Worm (Caenorhabditis elegans) whole organism, young adult: Measurements from ENCODE around the gene nol-6.

Experiments
- B0261.1 ChIP-seq: sonication (generic microtip); optimal IDR thresholded peaks from 2 replicates; lab custom pipeline; 2016; ENCODE audit warnings: mild to moderate bottlenecking, missing genetic modification characterization, moderate library complexity, missing compliant biosample characterization
- B0336.3 ChIP-seq: fragments of 200-800 bp; sonication (Bioruptor generic); IDR thresholded peaks from 2 replicates; pipeline ENCODE4 v1.3.6; 2022; ENCODE audit warnings: missing genetic modification characterization, missing compliant biosample characterization
- C17E4.6 ChIP-seq: fragments of 200-800 bp; sonication (Bioruptor generic); IDR thresholded peaks from 2 replicates; pipeline ENCODE4 v1.3.6; 2022; ENCODE audit warnings: missing genetic modification reagents, missing genetic modification characterization, missing compliant biosample characterization
- D2030.7 ChIP-seq: fragments of 200-800 bp; sonication (Bioruptor generic); IDR thresholded peaks from 2 replicates; pipeline ENCODE4 v1.3.6; 2022; ENCODE audit warnings: missing genetic modification reagents, missing genetic modification characterization, missing compliant biosample characterization
- F37B4.10 ChIP-seq: fragments of 200-800 bp; sonication (Bioruptor generic); IDR thresholded peaks from 2 replicates; pipeline ENCODE4 v1.3.6; 2022; ENCODE audit warnings: missing genetic modification characterization, missing compliant biosample characterization
- F49E8.2 ChIP-seq: sonication (generic microtip); optimal IDR thresholded peaks from 3 replicates; lab custom pipeline; 2017; ENCODE audit warnings: missing genetic modification characterization, mild to moderate bottlenecking, missing compliant biosample characterization, antibody characterized with exemption, moderate library complexity; ENCODE audit not compliant: insufficient read depth
- K12H6.12 ChIP-seq: fragments of 200-800 bp; sonication (Bioruptor generic); optimal IDR thresholded peaks from 2 replicates; lab custom pipeline; 2018; ENCODE audit warnings: mild to moderate bottlenecking, missing genetic modification characterization, missing compliant biosample characterization
- T26A5.8 ChIP-seq: sonication (generic microtip); optimal IDR thresholded peaks from 2 replicates; lab custom pipeline; 2016; ENCODE audit warnings: missing genetic modification characterization, missing compliant biosample characterization
- aptf-3 ChIP-seq: fragments of 200-800 bp; sonication (Bioruptor generic); IDR thresholded peaks from 2 replicates; pipeline ENCODE4 v1.3.6; 2022; ENCODE audit warnings: missing genetic modification characterization, missing compliant biosample characterization
- atf-7 ChIP-seq: sonication (generic microtip); optimal IDR thresholded peaks from 2 replicates; lab custom pipeline; 2017; ENCODE audit warnings: mild to moderate bottlenecking, missing genetic modification characterization, missing compliant biosample characterization
- bed-2 ChIP-seq: fragments of 200-800 bp; sonication (Bioruptor generic); IDR thresholded peaks from 2 replicates; pipeline ENCODE4 v1.3.6; 2022; ENCODE audit warnings: missing genetic modification reagents, missing genetic modification characterization, missing compliant biosample characterization
- ccch-3 ChIP-seq: fragments of 200-800 bp; sonication (Bioruptor generic); optimal IDR thresholded peaks from 2 replicates; lab custom pipeline; 2018; ENCODE audit warnings: mild to moderate bottlenecking, missing genetic modification characterization, missing compliant biosample characterization
- cebp-1 ChIP-seq, 2 experiments: fragments of 200-800 bp in 1 of 2; sonication (Bioruptor generic) in 1 of 2; sonication (generic microtip) in 1 of 2; IDR thresholded peaks in 1 of 2; optimal IDR thresholded peaks in 1 of 2; 2 replicates each; pipeline versions ENCODE4 v1.3.6 to Lab custom; 2017 to 2022; ENCODE audit warnings: missing compliant biosample characterization in 2 of 2, missing genetic modification characterization in 2 of 2, mild to moderate bottlenecking in 1 of 2, missing genetic modification reagents in 1 of 2, moderate library complexity in 1 of 2
- ceh-100 ChIP-seq: fragments of 200-800 bp; sonication (Bioruptor generic); IDR thresholded peaks from 2 replicates; pipeline ENCODE4 v1.3.6; 2022; ENCODE audit warnings: missing genetic modification reagents, missing genetic modification characterization, missing compliant biosample characterization
- ceh-40 ChIP-seq: fragments of 200-800 bp; sonication (Bioruptor generic); IDR thresholded peaks from 2 replicates; pipeline ENCODE4 v1.3.6; 2022; ENCODE audit warnings: missing genetic modification characterization, missing compliant biosample characterization
- ceh-79 ChIP-seq: sonication (generic microtip); optimal IDR thresholded peaks from 2 replicates; lab custom pipeline; 2017; ENCODE audit warnings: mild to moderate bottlenecking, missing genetic modification characterization, missing compliant biosample characterization
- chd-7 ChIP-seq: sonication (generic microtip); optimal IDR thresholded peaks from 2 replicates; lab custom pipeline; 2016; ENCODE audit warnings: mild to moderate bottlenecking, missing genetic modification characterization, moderate library complexity, missing compliant biosample characterization
- die-1 ChIP-seq: sonication (generic microtip); optimal IDR thresholded peaks from 2 replicates; lab custom pipeline; 2016; ENCODE audit warnings: missing genotype, mild to moderate bottlenecking, missing genetic modification characterization, missing compliant biosample characterization
- efl-1 ChIP-seq: fragments of 150-350 bp; optimal IDR thresholded peaks from 2 replicates; lab custom pipeline; 2014; ENCODE audit warnings: missing biosample characterization, missing genetic modification reagents, missing genetic modification characterization
- egl-18 ChIP-seq: fragments of 200-800 bp; sonication (Bioruptor generic); IDR thresholded peaks from 2 replicates; pipeline ENCODE4 v1.3.6; 2022; ENCODE audit warnings: missing genetic modification reagents, missing genetic modification characterization, missing compliant biosample characterization
- ekl-4 ChIP-seq: fragments of 200-800 bp; sonication (Bioruptor generic); IDR thresholded peaks from 2 replicates; pipeline ENCODE4 v1.3.6; 2022; ENCODE audit warnings: missing genetic modification reagents, missing genetic modification characterization, missing compliant biosample characterization
- ets-4 ChIP-seq: fragments of 200-800 bp; sonication (Bioruptor generic); optimal IDR thresholded peaks from 2 replicates; lab custom pipeline; 2018; ENCODE audit warnings: mild to moderate bottlenecking, missing genetic modification characterization, missing compliant biosample characterization
- fkh-3 ChIP-seq: sonication (generic microtip); optimal IDR thresholded peaks from 2 replicates; lab custom pipeline; 2016; ENCODE audit warnings: mild to moderate bottlenecking, missing genetic modification characterization, missing compliant biosample characterization
- hsf-1 ChIP-seq: fragments of 200-800 bp; sonication (Bioruptor generic); IDR thresholded peaks from 2 replicates; pipeline ENCODE4 v1.3.6; 2022; ENCODE audit warnings: missing genetic modification reagents, missing genetic modification characterization, missing compliant biosample characterization
- let-607 ChIP-seq, 2 experiments: fragments of 200-800 bp in 1 of 2; sonication (Bioruptor generic) in 1 of 2; sonication (generic microtip) in 1 of 2; optimal IDR thresholded peaks; 2 replicates each; lab custom pipeline; 2016 to 2018; ENCODE audit warnings: mild to moderate bottlenecking in 2 of 2, missing compliant biosample characterization in 2 of 2, missing genetic modification characterization in 2 of 2, moderate library complexity in 2 of 2, missing genotype in 1 of 2
- lin-26 ChIP-seq: fragments of 200-800 bp; sonication (Bioruptor generic); IDR thresholded peaks from 2 replicates; pipeline ENCODE4 v1.3.6; 2022; ENCODE audit warnings: missing genetic modification reagents, missing genetic modification characterization, missing compliant biosample characterization
- lin-40 ChIP-seq: sonication (generic microtip); optimal IDR thresholded peaks from 2 replicates; lab custom pipeline; 2016; ENCODE audit warnings: missing genetic modification characterization, mild to moderate bottlenecking, missing compliant biosample characterization, missing genotype, missing genetic modification reagents
- lin-54 ChIP-seq: fragments of 200-800 bp; sonication (Bioruptor generic); optimal IDR thresholded peaks from 2 replicates; lab custom pipeline; 2018; ENCODE audit warnings: mild to moderate bottlenecking, missing genetic modification characterization, missing compliant biosample characterization
- mcd-1 ChIP-seq: fragments of 200-800 bp; sonication (Bioruptor generic); IDR thresholded peaks from 2 replicates; pipeline ENCODE4 v1.3.6; 2022; ENCODE audit warnings: missing genetic modification reagents, missing genetic modification characterization, missing compliant biosample characterization
- mxl-1 ChIP-seq: sonication (generic microtip); optimal IDR thresholded peaks from 2 replicates; lab custom pipeline; 2016; ENCODE audit warnings: missing genetic modification characterization, missing compliant biosample characterization
- nfya-2 ChIP-seq: fragments of 200-800 bp; sonication (Bioruptor generic); IDR thresholded peaks from 2 replicates; pipeline ENCODE4 v1.3.6; 2022; ENCODE audit warnings: missing genetic modification reagents, missing genetic modification characterization, missing compliant biosample characterization
- pbrm-1 ChIP-seq: fragments of 200-800 bp; sonication (Bioruptor generic); IDR thresholded peaks from 2 replicates; pipeline ENCODE4 v1.3.6; 2022; ENCODE audit warnings: missing genetic modification reagents, missing genetic modification characterization, missing compliant biosample characterization
- rec-8 ChIP-seq, 2 experiments: sonication (generic microtip); optimal IDR thresholded peaks; 2 replicates each; lab custom pipeline; 2016; ENCODE audit warnings: mild to moderate bottlenecking in 2 of 2, missing genetic modification characterization in 2 of 2, missing genetic modification reagents in 2 of 2, missing genotype in 2 of 2, missing biosample characterization in 1 of 2, missing compliant biosample characterization in 1 of 2, moderate library complexity in 1 of 2
- repo-1 ChIP-seq: sonication (generic microtip); optimal IDR thresholded peaks from 2 replicates; lab custom pipeline; 2017; ENCODE audit warnings: mild to moderate bottlenecking, missing genetic modification characterization, missing compliant biosample characterization
- snpc-1.3 ChIP-seq: sonication (generic microtip); optimal IDR thresholded peaks from 2 replicates; lab custom pipeline; 2017; ENCODE audit warnings: missing genetic modification characterization, mild to moderate bottlenecking, missing compliant biosample characterization, antibody characterized with exemption, moderate library complexity, missing genotype, missing genetic modification reagents; ENCODE audit not compliant: insufficient read depth
- snpc-3.4 ChIP-seq: sonication (generic microtip); optimal IDR thresholded peaks from 2 replicates; lab custom pipeline; 2017; ENCODE audit warnings: missing genetic modification characterization, mild to moderate bottlenecking, missing compliant biosample characterization, antibody characterized with exemption, moderate library complexity, missing genotype, missing genetic modification reagents
- unc-62 ChIP-seq: fragments of 150-350 bp; optimal IDR thresholded peaks from 2 replicates; lab custom pipeline; 2014; ENCODE audit warnings: missing biosample characterization, missing genetic modification reagents, missing genetic modification characterization
- zfh-2 ChIP-seq: fragments of 200-800 bp; sonication (Bioruptor generic); conservative IDR thresholded peaks from 2 replicates; pipeline ENCODE4 v1.3.6; 2022; ENCODE audit warnings: missing genetic modification reagents, missing genetic modification characterization, missing compliant biosample characterization
- ztf-28 ChIP-seq: fragments of 200-800 bp; sonication (Bioruptor generic); IDR thresholded peaks from 2 replicates; pipeline ENCODE4 v1.3.6; 2022; ENCODE audit warnings: missing genetic modification reagents, missing genetic modification characterization, missing compliant biosample characterization

Gene nol-6

ce11 chrII:1441479-1441878 is 4.2 kb upstream of the nol-6 start (continued):
- TF ChIP-seq mxl-1 (tag; lab: Kevin White, UChicago) = no peak
- TF ChIP-seq repo-1 = no peak
- TF ChIP-seq ceh-100 (GFP tag; lab: Robert Waterston, UW) = no peak
- no peak for TF ChIP-seq F37B4.10 (GFP tag; lab: Robert Waterston, UW)

DNA sequence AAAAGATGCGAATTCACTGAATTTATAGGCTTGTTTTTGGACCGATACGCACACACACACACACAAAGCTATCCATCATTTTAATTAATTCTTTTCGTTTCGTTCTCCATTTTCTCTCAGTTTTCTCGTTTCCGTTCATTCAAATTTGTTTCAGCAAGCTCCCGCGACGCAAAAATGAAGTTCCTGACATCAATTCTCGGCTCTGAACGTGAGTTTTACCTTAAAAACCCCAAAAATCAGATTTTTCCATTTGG is 964 bp upstream of the nol-6 start, which contains the start of gene Y51H7C.3:
Y51H7C.3 (plus strand) TSS at position 155 of the 254 bp plus-strand sequence.
- no peak for TF ChIP-seq mcd-1

DNA sequence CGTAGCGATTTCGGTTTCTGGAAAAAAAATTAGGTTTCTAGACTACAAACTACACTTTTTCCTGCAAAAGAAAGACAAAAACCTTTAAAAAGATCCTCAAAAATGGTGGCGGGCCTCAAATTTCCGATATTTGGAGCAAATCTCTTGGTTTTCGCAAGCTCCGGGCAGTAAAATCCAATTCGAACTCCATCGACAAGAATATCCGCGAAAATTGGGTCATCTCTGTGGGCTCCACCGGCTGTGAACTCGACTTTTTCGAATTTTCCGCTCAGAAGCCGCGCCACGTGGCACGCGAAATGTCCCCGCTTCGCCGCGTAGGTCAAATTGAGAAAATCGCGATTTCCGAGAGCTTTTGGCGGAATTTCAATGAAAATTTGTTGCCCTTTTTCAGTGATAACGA is 584 bp downstream of the nol-6 start:
- TF ChIP-seq ekl-4 (GFP tag; lab: Robert Waterston, UW) (no peak), zfh-2 (GFP tag; lab: Robert Waterston, UW) (peak; percentile 45), egl-18 (GFP tag; lab: Robert Waterston, UW) (no peak), snpc-1.3 (tag; lab: Kevin White, UChicago) (no peak), D2030.7 (GFP tag; lab: Robert Waterston, UW) (no peak), atf-7 (tag; lab: Kevin White, UChicago) (no peak)

ce11 chrII:1423660-1424059 is 13.6 kb downstream of the nol-6 start, which contains the start of gene Y51H7C.10:
Gene Y51H7C.10, minus strand, starts transcription at chrII:1423760.
- TF ChIP-seq nfya-2 (GFP tag; lab: Robert Waterston, UW) = no peak
- no peak for TF ChIP-seq rec-8 (tag; optimal IDR thresholded peaks at IDR 0.05; lab: Kevin White, UChicago)
- TF ChIP-seq ceh-100 (GFP tag; lab: Robert Waterston, UW) = no peak
- no peak for TF ChIP-seq fkh-3 (tag; lab: Kevin White, UChicago)
- no peak for TF ChIP-seq die-1
- TF ChIP-seq hsf-1 (GFP tag; lab: Robert Waterston, UW) = no peak
- no peak for TF ChIP-seq ets-4 (GFP tag; lab: Kevin White, UChicago)
- TF ChIP-seq ccch-3 (GFP tag; lab: Kevin White, UChicago) = no peak
- no peak for TF ChIP-seq efl-1
- no peak for TF ChIP-seq snpc-3.4 (tag; lab: Kevin White, UChicago)
- no peak for TF ChIP-seq chd-7 (tag; lab: Kevin White, UChicago)
- no peak for TF ChIP-seq lin-40 (tag; lab: Kevin White, UChicago)
- TF ChIP-seq unc-62 (GFP tag; lab: Kevin White, UChicago) = no peak
- no peak for TF ChIP-seq T26A5.8 (tag; lab: Kevin White, UChicago)
- no peak for TF ChIP-seq aptf-3 (GFP tag; lab: Robert Waterston, UW)
- TF ChIP-seq B0261.1 = no peak

DNA sequence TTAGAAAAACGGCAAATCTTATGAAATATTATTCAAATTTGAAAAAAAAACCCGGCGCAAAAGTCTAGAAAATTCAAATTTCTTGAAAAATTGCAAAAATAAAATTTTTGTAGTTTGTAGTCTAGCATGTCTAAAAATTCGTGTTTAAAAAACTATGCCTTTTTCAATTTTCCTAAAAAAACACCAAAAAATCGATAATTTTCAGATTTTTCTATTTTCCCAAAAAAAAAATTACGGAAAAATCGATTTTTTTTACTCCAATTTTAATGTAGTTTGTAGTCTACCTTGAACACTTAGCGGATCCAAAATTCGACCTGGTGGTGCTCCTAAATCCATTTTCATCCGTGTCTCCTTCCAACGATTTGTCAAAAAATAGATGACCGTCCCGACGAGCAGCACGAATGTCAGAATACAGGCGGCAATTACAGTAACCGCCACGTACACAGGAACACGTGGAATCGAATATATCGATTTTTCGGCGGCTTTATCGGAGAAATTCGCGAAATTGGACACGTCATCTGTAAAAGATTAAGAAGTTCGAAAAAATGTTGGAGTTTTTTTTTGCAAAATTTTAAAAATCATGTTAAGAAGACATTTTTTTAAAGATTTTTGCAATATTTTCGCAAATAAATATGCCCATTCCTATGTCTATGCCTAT is 16.4 kb downstream of the nol-6 start:
- TF ChIP-seq ceh-40 (no peak), lin-54 (GFP tag; lab: Kevin White, UChicago) (no peak), repo-1 (no peak), pbrm-1 (GFP tag; lab: Robert Waterston, UW) (no peak), ztf-28 (GFP tag; lab: Robert Waterston, UW) (no peak), mcd-1 (no peak), cebp-1 (GFP tag; IDR thresholded peaks at IDR 0.05; lab: Robert Waterston, UW) (no peak), cebp-1 (tag; optimal IDR thresholded peaks at IDR 0.05; lab: Kevin White, UChicago) (no peak), lin-26 (no peak), C17E4.6 (GFP tag; lab: Robert Waterston, UW) (no peak), ceh-79 (tag; lab: Kevin White, UChicago) (no peak), F49E8.2 (tag; lab: Kevin White, UChicago) (no peak), B0261.1 (no peak), B0336.3 (no peak), K12H6.12 (no peak), let-607 (tag; optimal IDR thresholded peaks at IDR 0.05; lab: Kevin White, UChicago) (no peak), hsf-1 (GFP tag; lab: Robert Waterston, UW) (no peak), bed-2 (GFP tag; lab: Robert Waterston, UW) (no peak)
